Worm (Caenorhabditis elegans): Measurements from ENCODE around the gene Y32B12C.1.

Gene Y32B12C.1

ce11 chrV:16635911-16636310 is 29.5 kb downstream of the Y32B12C.1 start, which contains the start of gene mltn-11:
Gene mltn-11, plus strand, starts transcription at chrV:16636186.
- TF ChIP-seq vab-7 (GFP tag; IDR thresholded peaks at IDR 0.05) (no peak), F10B5.3 (tag; optimal IDR thresholded peaks at IDR 0.05) (no peak), madf-9 (GFP tag; conservative IDR thresholded peaks at IDR 0.05) (no peak), zip-11 (GFP tag; IDR thresholded peaks at IDR 0.05) (no peak), zag-1 (tag; optimal IDR thresholded peaks at IDR 0.05) (no peak), lin-1 (GFP tag; IDR thresholded peaks at IDR 0.05) (no peak), D1046.2 (GFP tag; IDR thresholded peaks at IDR 0.05) (no peak), zfp-3 (GFP tag; conservative IDR thresholded peaks at IDR 0.05) (no peak), lir-3 (tag; optimal IDR thresholded peaks at IDR 0.05) (no peak), egl-27 (tag; optimal IDR thresholded peaks at IDR 0.05) (no peak), F49E8.2 (tag; optimal IDR thresholded peaks at IDR 0.05; ENCODE audit: borderline replicate concordance) (no peak), jun-1 (tag; optimal IDR thresholded peaks at IDR 0.05) (no peak)

- TF ChIP-seq unc-62 (GFP tag; optimal IDR thresholded peaks at IDR 0.05 in 1 of 2) (no peak), unc-62 (tag; optimal IDR thresholded peaks at IDR 0.05) (no peak), jun-1 (tag; optimal IDR thresholded peaks at IDR 0.05) (no peak), madf-9 (GFP tag; conservative IDR thresholded peaks at IDR 0.05) (no peak), Y5F2A.4 (GFP tag; optimal IDR thresholded peaks at IDR 0.05) (no peak), zag-1 (tag; optimal IDR thresholded peaks at IDR 0.05) (no peak), lir-3 (tag; optimal IDR thresholded peaks at IDR 0.05) (no peak), nhr-42 (GFP tag; IDR thresholded peaks at IDR 0.05) (no peak), php-3 (GFP tag; IDR thresholded peaks at IDR 0.05) (no peak)
Measured at ce11 chrV:16638204-16638603, 31.8 kb downstream of the Y32B12C.1 start, which contains the start of gene srw-76. Gene srw-76, minus strand, starts transcription at chrV:16638304.

- TF ChIP-seq zfp-2 (tag; optimal IDR thresholded peaks at IDR 0.05): no peak
- TF ChIP-seq nhr-77 (tag; optimal IDR thresholded peaks at IDR 0.05): no peak
- TF ChIP-seq aly-2 (tag; optimal IDR thresholded peaks at IDR 0.05): no peak
- peak; percentile 30; the same call in 1 of the 2 replicates for TF ChIP-seq php-3 (GFP tag; IDR thresholded peaks at IDR 0.05)
- TF ChIP-seq ces-1 (GFP tag; optimal IDR thresholded peaks at IDR 0.05): no peak
- no peak for TF ChIP-seq mdl-1 (tag; optimal IDR thresholded peaks at IDR 0.05)
- TF ChIP-seq dve-1 (tag; optimal IDR thresholded peaks at IDR 0.05; ENCODE audit: insufficient read depth): no peak
- TF ChIP-seq F37D6.2 (tag; optimal IDR thresholded peaks at IDR 0.05): no peak
- no peak for TF ChIP-seq ceh-44 (GFP tag; IDR thresholded peaks at IDR 0.05)
- no peak for TF ChIP-seq spr-1 (tag; optimal IDR thresholded peaks at IDR 0.05)
- no peak for TF ChIP-seq nhr-10 (tag; optimal IDR thresholded peaks at IDR 0.05)
- TF ChIP-seq Y75B8A.6 (GFP tag; IDR thresholded peaks at IDR 0.05): no peak
- TF ChIP-seq rbr-2 (tag; optimal IDR thresholded peaks at IDR 0.05): no peak
- TF ChIP-seq Y48G9A.11 (GFP tag; IDR thresholded peaks at IDR 0.05): no peak; the same call in 1 of the 2 replicates
- TF ChIP-seq zag-1 (tag; optimal IDR thresholded peaks at IDR 0.05): no peak
- no peak for TF ChIP-seq nhr-48 (tag; optimal IDR thresholded peaks at IDR 0.05)
- 0 out of 2 replicates have a peak, but pooled peaks have one; percentile 12 for TF ChIP-seq lin-1 (GFP tag; IDR thresholded peaks at IDR 0.05)
- no peak for TF ChIP-seq spr-3 (GFP tag; optimal IDR thresholded peaks at IDR 0.05)
- TF ChIP-seq snpc-4 (tag; optimal IDR thresholded peaks at IDR 0.05): no peak
- TF ChIP-seq snpc-1.2 (GFP tag; IDR thresholded peaks at IDR 0.05): no peak
- no peak for TF ChIP-seq ctbp-1 (GFP tag; IDR thresholded peaks at IDR 0.05)
- no peak for TF ChIP-seq lin-29 (GFP tag; IDR thresholded peaks at IDR 0.05)
- no peak for TF ChIP-seq daf-8 (GFP tag; IDR thresholded peaks at IDR 0.05)
- TF ChIP-seq mes-2 (tag; optimal IDR thresholded peaks at IDR 0.05; ENCODE audit: poor library complexity, severe bottlenecking): no peak
- TF ChIP-seq hmg-1.1 (GFP tag; IDR thresholded peaks at IDR 0.05): no peak
- no peak for TF ChIP-seq zip-11 (GFP tag; IDR thresholded peaks at IDR 0.05)
- TF ChIP-seq egl-27 (tag; optimal IDR thresholded peaks at IDR 0.05): no peak
- TF ChIP-seq duxl-1 (tag; optimal IDR thresholded peaks at IDR 0.05; ENCODE audit: poor library complexity): peak; percentile 74
- no peak for TF ChIP-seq pha-4 (GFP tag; IDR thresholded peaks at IDR 0.05)
- no peak for TF ChIP-seq pha-4 (tag; optimal IDR thresholded peaks at IDR 0.05)
- TF ChIP-seq ceh-62 (tag; optimal IDR thresholded peaks at IDR 0.05): no peak
- no peak for TF ChIP-seq D1046.2 (GFP tag; IDR thresholded peaks at IDR 0.05)
- TF ChIP-seq jun-1 (tag; optimal IDR thresholded peaks at IDR 0.05): no peak
- no peak for TF ChIP-seq lin-15B (tag; optimal IDR thresholded peaks at IDR 0.05)
- TF ChIP-seq T20F7.1 (GFP tag; optimal IDR thresholded peaks at IDR 0.05): no peak
- TF ChIP-seq mxl-2 (GFP tag; conservative IDR thresholded peaks at IDR 0.05): no peak
- TF ChIP-seq nhr-6 (tag; optimal IDR thresholded peaks at IDR 0.05): no peak
Measured at ce11 chrV:16640366-16640765, 34.0 kb downstream of the Y32B12C.1 start.

Data from whole organism, L4 larva.